Worm (Caenorhabditis elegans) whole organism, L4/young adult: Measurements from ENCODE around the gene Y48D7A.1.

ENCODE experiments used
- W03F9.2 ChIP-seq: fragments of 150-350 bp; optimal IDR thresholded peaks from 2 replicates; lab custom pipeline; 2014; ENCODE audit warnings: missing biosample characterization, missing genetic modification characterization
- dao-5 ChIP-seq: sonication (generic microtip); optimal IDR thresholded peaks from 2 replicates; lab custom pipeline; 2016; ENCODE audit warnings: missing genotype, missing genetic modification characterization, moderate library complexity, missing compliant biosample characterization
- him-1 ChIP-seq: sonication (generic microtip); optimal IDR thresholded peaks from 2 replicates; lab custom pipeline; 2016; ENCODE audit warnings: missing genotype, missing genetic modification reagents, missing genetic modification characterization, missing compliant biosample characterization

DNA sequence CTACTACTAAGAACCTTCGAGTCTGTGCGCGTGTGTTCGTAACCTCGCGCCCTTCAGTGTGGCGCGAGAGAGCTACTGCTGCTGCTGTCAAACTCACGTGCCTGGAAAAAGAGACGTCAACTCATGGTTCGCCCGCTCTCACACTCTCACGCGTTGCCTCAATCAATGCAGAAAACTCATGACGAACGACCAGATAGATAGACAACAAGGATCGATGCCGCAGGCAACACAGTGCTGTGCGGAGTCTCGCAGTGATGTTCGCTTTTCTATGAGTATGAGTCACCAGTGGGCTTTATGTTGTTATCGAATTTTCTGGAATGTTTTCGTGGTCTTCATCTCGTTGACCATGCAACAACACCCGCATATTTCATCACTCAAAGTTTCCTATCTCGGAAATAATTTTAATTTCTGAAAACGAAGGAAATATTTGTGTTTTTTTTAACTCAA, 37.7 kb upstream of the Y48D7A.1 start:
- TF ChIP-seq W03F9.2 (peak; percentile 53), dao-5 (no peak), him-1 (tag; lab: Kevin White, UChicago) (peak; percentile 73)
